Worm (Caenorhabditis elegans): Measurements from ENCODE around the gene math-34.
"Not testable (repeated sequence)": the region's sequence is repeated elsewhere in the genome, so short reads cannot be mapped to it uniquely, and the experiment has no call there.

- not testable (repeated sequence) for TF ChIP-seq mep-1 (tag; optimal IDR thresholded peaks at IDR 0.05); zag-1 (tag; optimal IDR thresholded peaks at IDR 0.05); egl-43 (GFP tag; IDR thresholded peaks at IDR 0.05); nhr-102 (tag; optimal IDR thresholded peaks at IDR 0.05); nhr-77 (tag; optimal IDR thresholded peaks at IDR 0.05); set-16 (GFP tag; IDR thresholded peaks at IDR 0.05); ceh-44 (GFP tag; IDR thresholded peaks at IDR 0.05); dve-1 (tag; optimal IDR thresholded peaks at IDR 0.05; ENCODE audit: insufficient read depth); php-3 (GFP tag; IDR thresholded peaks at IDR 0.05)
Measured at ce11 chrII:996112-996511, 32.7 kb upstream of the math-34 start, which contains the start of gene F45D11.11.
